Worm (Caenorhabditis elegans) whole organism, L4/young adult: ENCODE measurements around the gene npl-10.

ENCODE experiments used
- W03F9.2 ChIP-seq: fragments of 150-350 bp; optimal IDR thresholded peaks from 2 replicates; lab custom pipeline; 2014; ENCODE audit warnings: missing biosample characterization, missing genetic modification characterization
- dao-5 ChIP-seq: sonication (generic microtip); optimal IDR thresholded peaks from 2 replicates; lab custom pipeline; 2016; ENCODE audit warnings: missing genotype, missing genetic modification characterization, moderate library complexity, missing compliant biosample characterization
- him-1 ChIP-seq: sonication (generic microtip); optimal IDR thresholded peaks from 2 replicates; lab custom pipeline; 2016; ENCODE audit warnings: missing genotype, missing genetic modification reagents, missing genetic modification characterization, missing compliant biosample characterization

ce11 chrIII:3972687-3973086 lies 37.0 kb upstream of the npl-10 start, which contains the start of gene R10E9.4:
- TF ChIP-seq dao-5 (tag; lab: Kevin White, UChicago) (no peak), him-1 (tag; lab: Kevin White, UChicago) (no peak), W03F9.2 (tag; lab: Kevin White, UChicago) (no peak)
